Worm (Caenorhabditis elegans): ENCODE results near the gene cpf-2.

Gene cpf-2

DNA sequence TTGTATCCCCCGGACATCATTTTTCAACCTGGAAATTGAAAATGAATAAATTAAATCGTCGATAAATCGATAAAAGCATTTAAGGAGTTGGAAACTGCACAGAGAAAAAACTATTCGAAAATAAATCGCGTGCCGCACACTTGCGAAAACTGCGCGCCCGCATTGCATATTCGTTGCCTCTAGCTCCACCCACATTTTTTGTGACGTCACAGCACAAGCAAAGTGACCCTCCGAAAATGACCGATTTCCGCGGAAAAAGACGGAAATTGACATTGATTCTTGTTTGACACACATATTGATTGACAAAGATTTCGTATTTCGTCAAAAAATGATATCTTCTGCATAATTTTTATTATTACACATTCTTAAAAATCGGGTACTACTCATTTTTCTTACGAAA, at the start of gene cpf-2 (continued):
- TF ChIP-seq snpc-4 (tag; optimal IDR thresholded peaks at IDR 0.05) (peak; percentile 78), ets-5 (GFP tag; IDR thresholded peaks at IDR 0.05) (no peak), elt-3 (tag; optimal IDR thresholded peaks at IDR 0.05) (peak in 1 of 6 experiments; percentile 53), nhr-85 (tag) (peak; percentile 91), ceh-63 (GFP tag; optimal IDR thresholded peaks at IDR 0.05) (no peak), nhr-11 (tag; optimal IDR thresholded peaks at IDR 0.05) (no peak), mdl-1 (tag; optimal IDR thresholded peaks at IDR 0.05) (peak in 1 of 2 experiments; percentile 58), C34B4.2 (tag; optimal IDR thresholded peaks at IDR 0.05) (no peak), nhr-19 (GFP tag; conservative IDR thresholded peaks at IDR 0.05) (peak; percentile 73), rnt-1 (tag; optimal IDR thresholded peaks at IDR 0.05) (peak; percentile 92), nhr-76 (tag; optimal IDR thresholded peaks at IDR 0.05) (peak; percentile 87), nhr-84 (tag; optimal IDR thresholded peaks at IDR 0.05) (no peak), Y116A8C.19 (tag; optimal IDR thresholded peaks at IDR 0.05; ENCODE audit: borderline replicate concordance) (no peak), zag-1 (tag; optimal IDR thresholded peaks at IDR 0.05) (no peak), fkh-4 (tag; optimal IDR thresholded peaks at IDR 0.05; ENCODE audit: borderline replicate concordance) (no peak), xbp-1 (tag; optimal IDR thresholded peaks at IDR 0.05) (peak; percentile 83), ama-1 (optimal IDR thresholded peaks at IDR 0.05) (no peak), lir-3 (tag; optimal IDR thresholded peaks at IDR 0.05; ENCODE audit: poor library complexity) (peak; percentile 72), isw-1 (GFP tag; IDR thresholded peaks at IDR 0.05) (peak; percentile 65), unc-98 (GFP tag; IDR thresholded peaks at IDR 0.05) (peak; percentile 37; the same call in 1 of the 2 replicates), mef-2 (tag; optimal IDR thresholded peaks at IDR 0.05) (no peak), fos-1 (tag; optimal IDR thresholded peaks at IDR 0.05) (no peak), ceh-88 (GFP tag; IDR thresholded peaks at IDR 0.05) (peak; percentile 27; the same call in 1 of the 2 replicates), lin-13 (GFP tag; optimal IDR thresholded peaks at IDR 0.05) (peak; percentile 66), nhr-237 (tag; optimal IDR thresholded peaks at IDR 0.05) (no peak)

DNA sequence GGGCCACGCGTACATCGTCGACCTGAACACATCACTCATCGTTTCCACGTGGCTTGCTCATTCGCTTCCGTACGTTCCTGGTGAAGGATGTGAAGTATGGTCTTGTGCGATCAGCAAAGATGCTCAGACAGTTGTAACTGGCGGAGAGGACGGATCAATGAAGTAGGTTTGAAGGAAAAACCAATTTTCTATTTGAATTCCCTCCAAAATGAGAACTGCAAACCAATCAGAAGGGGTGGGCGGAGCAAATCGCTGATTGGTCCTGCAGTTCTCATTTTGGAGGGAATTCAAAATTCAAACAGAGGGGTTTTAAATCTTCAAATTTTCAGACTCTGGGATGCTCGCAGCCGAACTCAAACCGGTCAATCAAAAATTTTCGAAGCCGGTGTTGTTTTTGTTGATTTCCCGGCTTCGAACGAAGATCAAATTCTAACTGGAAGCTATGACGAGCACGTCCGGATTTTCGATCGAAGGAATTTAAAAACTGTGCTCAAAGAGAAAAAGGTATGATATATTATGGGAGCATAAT, 48.8 kb upstream of the cpf-2 start:
- TF ChIP-seq xbp-1 (tag; optimal IDR thresholded peaks at IDR 0.05) (no peak), efl-1 (optimal IDR thresholded peaks at IDR 0.05) (no peak), efl-1 (GFP tag; optimal IDR thresholded peaks at IDR 0.05 in 1 of 2) (peak; percentile 37 to 58)

DNA sequence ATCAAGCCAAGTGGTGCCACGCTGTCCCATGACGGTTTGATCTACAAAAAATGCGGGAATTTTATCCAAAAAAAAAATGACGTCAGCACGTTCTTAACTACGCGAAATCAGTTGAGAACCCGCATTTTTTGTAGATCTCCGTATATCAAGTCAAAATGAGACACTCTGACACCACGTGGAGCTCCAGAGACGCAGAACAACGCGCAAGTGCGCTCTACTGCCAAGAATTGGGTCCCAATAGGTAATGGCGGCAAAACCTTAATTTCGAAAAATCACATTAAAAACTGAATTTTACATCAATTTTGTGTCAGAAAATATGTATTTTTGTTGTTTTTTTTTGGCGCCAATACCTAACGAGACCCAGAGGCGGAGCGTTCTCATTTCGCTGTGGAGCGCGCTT, 48.3 kb upstream of the cpf-2 start:
- TF ChIP-seq fkh-4 (tag; optimal IDR thresholded peaks at IDR 0.05; ENCODE audit: borderline replicate concordance) (no peak), nhr-76 (tag; optimal IDR thresholded peaks at IDR 0.05) (no peak), aly-2 (tag; optimal IDR thresholded peaks at IDR 0.05) (no peak), fkh-10 (GFP tag; optimal IDR thresholded peaks at IDR 0.05) (no peak), fos-1 (tag; optimal IDR thresholded peaks at IDR 0.05) (no peak), Y116A8C.19 (tag; optimal IDR thresholded peaks at IDR 0.05; ENCODE audit: borderline replicate concordance) (no peak), efl-1 (optimal IDR thresholded peaks at IDR 0.05) (peak; percentile 61 to 88), efl-1 (GFP tag; optimal IDR thresholded peaks at IDR 0.05 in 1 of 2) (peak; percentile 34 to 66), nhr-47 (tag; optimal IDR thresholded peaks at IDR 0.05) (no peak), dpl-1 (GFP tag; optimal IDR thresholded peaks at IDR 0.05) (peak in 2 of 3 experiments; percentile 8 to 57), elt-3 (tag; optimal IDR thresholded peaks at IDR 0.05) (no peak), alr-1 (tag; optimal IDR thresholded peaks at IDR 0.05; ENCODE audit: borderline replicate concordance) (no peak), irx-1 (tag; optimal IDR thresholded peaks at IDR 0.05) (no peak), lin-35 (GFP tag; optimal IDR thresholded peaks at IDR 0.05) (peak; percentile 17 to 48), unc-30 (tag; optimal IDR thresholded peaks at IDR 0.05) (no peak), ama-1 (optimal IDR thresholded peaks at IDR 0.05) (no peak), hlh-17 (GFP tag; optimal IDR thresholded peaks at IDR 0.05; ENCODE audit: borderline replicate concordance) (no peak)

DNA sequence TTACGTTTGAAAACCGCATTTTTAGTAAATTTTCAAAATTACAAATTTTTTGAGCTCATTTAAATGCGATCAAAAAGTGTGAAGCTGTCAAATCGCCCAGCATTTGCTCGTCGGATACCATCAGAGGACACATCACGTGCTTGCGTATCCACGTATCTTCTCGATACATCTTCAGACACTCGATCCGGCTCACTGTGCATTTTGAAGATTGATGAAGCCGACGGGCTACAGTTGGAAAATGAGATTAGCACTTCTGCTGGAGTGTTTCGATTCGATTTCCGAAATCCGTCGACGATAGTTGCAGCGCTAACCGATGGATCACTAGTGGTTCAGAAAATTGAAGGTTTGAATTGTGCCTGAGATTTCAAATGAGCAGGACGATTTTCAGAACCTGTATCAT, 46.4 kb upstream of the cpf-2 start, which contains the start of gene dph-7:
dph-7 (plus strand) TSS at position 53 of the 400 bp plus-strand sequence.
- TF ChIP-seq Y116A8C.19 (tag; optimal IDR thresholded peaks at IDR 0.05; ENCODE audit: borderline replicate concordance) = no peak
- no peak for TF ChIP-seq efl-1 (optimal IDR thresholded peaks at IDR 0.05)
- peak in 1 of 2 experiments; percentile 72 for TF ChIP-seq efl-1 (GFP tag; optimal IDR thresholded peaks at IDR 0.05 in 1 of 2)
- no peak for TF ChIP-seq aly-2 (tag; optimal IDR thresholded peaks at IDR 0.05)
- no peak for TF ChIP-seq zip-4 (GFP tag; optimal IDR thresholded peaks at IDR 0.05)

Data from whole organism, L1 larva.